Worm (Caenorhabditis elegans) whole organism, L2 larva: ENCODE measurements around the gene C29A12.22.

ENCODE experiments used
- C34F6.9 ChIP-seq: fragments of 150-350 bp; optimal IDR thresholded peaks from 2 replicates; lab custom pipeline; 2014; ENCODE audit warnings: missing biosample characterization, missing genetic modification characterization
- F13H6.1 ChIP-seq: sonication (generic microtip); optimal IDR thresholded peaks from 2 replicates; lab custom pipeline; 2016; ENCODE audit warnings: missing genetic modification characterization, missing compliant biosample characterization
- R02D3.7 ChIP-seq: fragments of 150-350 bp; optimal IDR thresholded peaks from 2 replicates; lab custom pipeline; 2014; ENCODE audit warnings: missing biosample characterization, missing genetic modification characterization
- Y55F3AM.14 ChIP-seq: fragments of 200-800 bp; sonication (Bioruptor generic); optimal IDR thresholded peaks from 2 replicates; lab custom pipeline; 2018; ENCODE audit warnings: mild to moderate bottlenecking, missing genetic modification characterization, missing compliant biosample characterization
- alr-1 ChIP-seq: fragments of 150-350 bp; optimal IDR thresholded peaks from 2 replicates; lab custom pipeline; 2014; ENCODE audit warnings: missing biosample characterization, missing genetic modification characterization
- aly-2 ChIP-seq: fragments of 150-350 bp; optimal IDR thresholded peaks from 2 replicates; lab custom pipeline; 2014; ENCODE audit warnings: missing biosample characterization, missing genetic modification characterization
- blmp-1 ChIP-seq: sonication (generic microtip); optimal IDR thresholded peaks from 2 replicates; lab custom pipeline; 2017; ENCODE audit warnings: missing genetic modification characterization, mild to moderate bottlenecking, missing compliant biosample characterization, antibody characterized with exemption, moderate library complexity; ENCODE audit not compliant: insufficient read depth
- ceh-16 ChIP-seq: fragments of 150-350 bp; optimal IDR thresholded peaks from 2 replicates; lab custom pipeline; 2014; ENCODE audit warnings: missing biosample characterization, missing genetic modification characterization
- ceh-82 ChIP-seq: fragments of 150-350 bp; optimal IDR thresholded peaks from 2 replicates; lab custom pipeline; 2014; ENCODE audit warnings: missing biosample characterization, missing genetic modification characterization
- crh-2 ChIP-seq: sonication (generic microtip); optimal IDR thresholded peaks from 2 replicates; lab custom pipeline; 2017; ENCODE audit warnings: missing biosample characterization, missing genetic modification characterization
- egl-27 ChIP-seq: sonication (generic microtip); optimal IDR thresholded peaks from 3 replicates; lab custom pipeline; 2017; ENCODE audit warnings: missing biosample characterization, missing genetic modification reagents, missing genetic modification characterization
- elt-1 ChIP-seq: fragments of 150-350 bp; optimal IDR thresholded peaks from 2 replicates; lab custom pipeline; 2014; ENCODE audit warnings: missing biosample characterization, missing genetic modification characterization
- elt-3 ChIP-seq: sonication (generic microtip); optimal IDR thresholded peaks from 2 replicates; lab custom pipeline; 2017; ENCODE audit warnings: missing biosample characterization, missing genetic modification characterization
- fos-1 ChIP-seq: fragments of 150-350 bp; optimal IDR thresholded peaks from 2 replicates; lab custom pipeline; 2014; ENCODE audit warnings: missing biosample characterization, missing genetic modification characterization
- gmeb-1 ChIP-seq: fragments of 150-350 bp; optimal IDR thresholded peaks from 2 replicates; lab custom pipeline; 2014; ENCODE audit warnings: missing biosample characterization, missing genetic modification characterization
- lin-11 ChIP-seq: fragments of 150-350 bp; sonication (generic microtip); optimal IDR thresholded peaks from 2 replicates; lab custom pipeline; 2014; ENCODE audit warnings: missing biosample characterization, missing genetic modification characterization, inconsistent platforms, mixed read lengths
- lin-39 ChIP-seq: fragments of 150-350 bp; optimal IDR thresholded peaks from 2 replicates; lab custom pipeline; 2014; ENCODE audit warnings: missing biosample characterization, missing genetic modification reagents, missing genetic modification characterization
- lsy-2 ChIP-seq, 2 experiments: fragments of 150-350 bp in 1 of 2; sonication (generic microtip) in 1 of 2; optimal IDR thresholded peaks; 2 replicates each; lab custom pipeline; 2014 to 2017; ENCODE audit warnings: missing biosample characterization in 2 of 2, missing genetic modification characterization in 2 of 2
- mbf-1 ChIP-seq: sonication (generic microtip); optimal IDR thresholded peaks from 2 replicates; lab custom pipeline; 2017; ENCODE audit warnings: missing biosample characterization, missing genetic modification characterization
- mdl-1 ChIP-seq, 2 experiments: fragments of 150-350 bp in 1 of 2; sonication (generic microtip) in 1 of 2; optimal IDR thresholded peaks; 2 replicates each; lab custom pipeline; 2017; ENCODE audit warnings: missing biosample characterization in 2 of 2, missing genetic modification characterization in 2 of 2
- nhr-10 ChIP-seq: sonication (generic microtip); optimal IDR thresholded peaks from 2 replicates; lab custom pipeline; 2017; ENCODE audit warnings: missing biosample characterization, missing genetic modification characterization
- nhr-129 ChIP-seq: fragments of 150-350 bp; optimal IDR thresholded peaks from 2 replicates; lab custom pipeline; 2014; ENCODE audit warnings: missing biosample characterization, missing genetic modification characterization
- nhr-21 ChIP-seq: fragments of 150-350 bp; optimal IDR thresholded peaks from 2 replicates; lab custom pipeline; 2014; ENCODE audit warnings: missing biosample characterization, missing genetic modification characterization
- nhr-23 ChIP-seq: fragments of 150-350 bp; optimal IDR thresholded peaks from 2 replicates; lab custom pipeline; 2014; ENCODE audit warnings: missing biosample characterization, missing genetic modification reagents, missing genetic modification characterization
- nhr-77 ChIP-seq: fragments of 150-350 bp; optimal IDR thresholded peaks from 2 replicates; lab custom pipeline; 2014; ENCODE audit warnings: missing biosample characterization, missing genetic modification characterization
- peb-1 ChIP-seq: fragments of 150-350 bp; optimal IDR thresholded peaks from 2 replicates; lab custom pipeline; 2014; ENCODE audit warnings: missing biosample characterization, missing genetic modification characterization
- sem-4 ChIP-seq: fragments of 150-350 bp; optimal IDR thresholded peaks from 2 replicates; lab custom pipeline; 2014; ENCODE audit warnings: missing biosample characterization, missing genetic modification reagents, missing genetic modification characterization
- sma-3 ChIP-seq: sonication (generic microtip); optimal IDR thresholded peaks from 2 replicates; lab custom pipeline; 2016; ENCODE audit warnings: missing genetic modification reagents, missing genetic modification characterization, missing compliant biosample characterization
- sma-9 ChIP-seq, 2 experiments: fragments of 150-350 bp in 1 of 2; sonication (generic microtip) in 1 of 2; optimal IDR thresholded peaks; 2 replicates each; lab custom pipeline; 2014 to 2016; ENCODE audit warnings: missing genetic modification characterization in 2 of 2, mild to moderate bottlenecking in 1 of 2, missing biosample characterization in 1 of 2, missing compliant biosample characterization in 1 of 2, missing genetic modification reagents in 1 of 2, moderate library complexity in 1 of 2
- snpc-4 ChIP-seq: fragments of 150-350 bp; optimal IDR thresholded peaks from 2 replicates; lab custom pipeline; 2014; ENCODE audit warnings: missing biosample characterization, missing genetic modification characterization
- unc-39 ChIP-seq: fragments of 150-350 bp; optimal IDR thresholded peaks from 2 replicates; lab custom pipeline; 2014; ENCODE audit warnings: missing biosample characterization, missing genetic modification characterization
- unc-55 ChIP-seq: fragments of 150-350 bp; sonication (generic microtip); optimal IDR thresholded peaks from 3 replicates; lab custom pipeline; 2014; ENCODE audit warnings: missing biosample characterization, missing genetic modification reagents, missing genetic modification characterization
- unc-62 ChIP-seq: fragments of 150-350 bp; optimal IDR thresholded peaks from 2 replicates; lab custom pipeline; 2014; ENCODE audit warnings: missing biosample characterization, missing genetic modification reagents, missing genetic modification characterization
- zag-1 ChIP-seq: fragments of 150-350 bp; optimal IDR thresholded peaks from 2 replicates; lab custom pipeline; 2014; ENCODE audit warnings: missing biosample characterization, missing genetic modification characterization
- ztf-1 ChIP-seq: fragments of 200-800 bp; sonication (Bioruptor generic); conservative IDR thresholded peaks from 2 replicates; pipeline ENCODE4 v1.3.6; 2022; ENCODE audit warnings: missing genetic modification characterization, missing compliant biosample characterization
- ztf-11 ChIP-seq: sonication (generic microtip); optimal IDR thresholded peaks from 2 replicates; lab custom pipeline; 2017; ENCODE audit warnings: missing biosample characterization, missing genetic modification characterization
- ztf-4 ChIP-seq: fragments of 150-350 bp; optimal IDR thresholded peaks from 2 replicates; lab custom pipeline; 2014; ENCODE audit warnings: missing biosample characterization, missing genetic modification characterization

Gene C29A12.22

DNA sequence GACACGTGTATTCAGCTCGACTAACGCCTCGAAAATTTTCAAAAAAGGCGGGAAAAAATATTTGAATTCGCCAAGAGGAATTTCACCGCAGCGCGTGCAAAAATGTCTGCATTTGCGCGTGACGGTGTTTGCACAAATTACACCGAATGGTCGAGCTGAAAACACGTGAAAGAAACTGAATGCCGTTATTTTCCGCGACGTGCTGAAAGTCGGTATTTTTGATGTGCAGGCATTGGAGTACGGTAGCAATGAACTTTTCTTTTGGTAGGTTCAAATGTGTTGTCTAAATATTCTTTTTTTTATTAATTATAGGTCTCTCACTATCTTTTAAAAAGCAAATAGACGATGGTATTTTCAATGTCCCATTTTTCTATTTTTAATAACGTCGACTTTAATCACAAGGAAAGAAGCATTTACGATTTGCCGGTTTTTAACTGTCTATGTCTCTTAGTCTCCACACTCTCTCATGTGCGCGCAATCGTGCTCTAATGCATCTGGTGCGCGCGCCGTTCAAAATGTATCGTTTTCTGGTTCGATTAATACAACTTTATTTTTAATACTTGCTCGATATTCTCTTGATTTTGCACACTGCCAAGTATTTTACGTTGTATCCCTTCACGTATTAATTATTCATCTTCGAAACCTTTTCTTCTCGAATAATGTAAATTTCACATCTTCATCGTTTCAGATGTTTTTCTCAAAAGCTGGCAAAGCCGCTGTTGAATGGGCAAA, 1.7 kb downstream of the C29A12.22 start, which contains the start of the genes C29A12.1 and lig-1:
TSS of gene C29A12.1 (minus strand) at position 63 of the 732 bp plus-strand sequence.
TSS of gene lig-1 (plus strand) at position 682 of the 732 bp plus-strand sequence.
- TF ChIP-seq C34F6.9 (tag; lab: Kevin White, UChicago) = peak; percentile 22
- TF ChIP-seq lsy-2 (tag; optimal IDR thresholded peaks at IDR 0.05; lab: Kevin White, UChicago) = peak in 1 of 2 experiments; percentile 36
- peak; percentile 41 for TF ChIP-seq gmeb-1 (tag; lab: Kevin White, UChicago)
- TF ChIP-seq unc-55 = peak; percentile 45
- no peak for TF ChIP-seq ceh-82
- TF ChIP-seq unc-39 = no peak
- no peak for TF ChIP-seq zag-1 (tag; lab: Kevin White, UChicago)
- TF ChIP-seq nhr-129 = peak; percentile 39
- TF ChIP-seq F13H6.1 (tag; lab: Kevin White, UChicago) = no peak
- no peak for TF ChIP-seq unc-62 (GFP tag; lab: Kevin White, UChicago)

- no peak for TF ChIP-seq ceh-16 (tag; lab: Kevin White, UChicago)
- no peak for TF ChIP-seq lsy-2 (tag; optimal IDR thresholded peaks at IDR 0.05; lab: Kevin White, UChicago)
- no peak for TF ChIP-seq elt-3 (tag; lab: Kevin White, UChicago)
- no peak for TF ChIP-seq blmp-1
- no peak for TF ChIP-seq Y55F3AM.14 (GFP tag; lab: Kevin White, UChicago)
- no peak for TF ChIP-seq nhr-21 (tag; lab: Kevin White, UChicago)
- no peak for TF ChIP-seq nhr-10 (tag; lab: Kevin White, UChicago)
- TF ChIP-seq sma-9 (GFP tag; optimal IDR thresholded peaks at IDR 0.05; lab: Kevin White, UChicago) = no peak
- no peak for TF ChIP-seq sma-9 (tag; optimal IDR thresholded peaks at IDR 0.05; lab: Kevin White, UChicago)
- no peak for TF ChIP-seq nhr-23 (tag; lab: Kevin White, UChicago)
- no peak for TF ChIP-seq lin-39 (tag; lab: Kevin White, UChicago)
- TF ChIP-seq alr-1 (tag; lab: Kevin White, UChicago) = no peak
- TF ChIP-seq, all 48 proteins: peak for 0
Measured at ce11 chrV:10814333-10814732, 2.5 kb downstream of the C29A12.22 start.

DNA sequence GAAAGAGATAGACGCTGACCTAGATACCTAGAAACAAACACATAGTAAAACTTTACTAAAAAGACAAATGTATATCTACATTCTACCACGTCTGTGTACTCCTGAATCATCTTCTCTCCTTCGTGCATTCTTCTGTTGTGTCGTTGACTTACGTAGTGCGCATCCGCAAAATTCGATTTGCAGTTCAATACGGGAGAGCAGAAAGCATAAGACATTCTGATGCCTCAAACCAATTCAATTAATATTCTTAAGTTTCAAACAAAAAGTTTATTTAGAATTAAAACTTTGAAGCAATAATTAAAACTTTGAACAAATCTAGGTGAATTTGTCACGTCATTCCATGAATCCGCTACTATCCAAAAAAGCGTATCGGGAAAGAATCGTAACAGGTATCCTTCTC, 5.0 kb downstream of the C29A12.22 start:
- TF ChIP-seq ztf-4 (tag; lab: Kevin White, UChicago) (no peak), unc-62 (GFP tag; lab: Kevin White, UChicago) (no peak), crh-2 (tag; lab: Kevin White, UChicago) (no peak), egl-27 (tag; lab: Kevin White, UChicago) (no peak), sem-4 (tag; lab: Kevin White, UChicago) (no peak), nhr-129 (no peak), R02D3.7 (tag; lab: Kevin White, UChicago) (no peak), fos-1 (tag; lab: Kevin White, UChicago) (no peak), C34F6.9 (tag; lab: Kevin White, UChicago) (no peak), peb-1 (no peak), nhr-10 (tag; lab: Kevin White, UChicago) (no peak), blmp-1 (no peak), gmeb-1 (tag; lab: Kevin White, UChicago) (no peak), mbf-1 (tag; lab: Kevin White, UChicago) (no peak), elt-1 (tag; lab: Kevin White, UChicago) (no peak), nhr-77 (tag; lab: Kevin White, UChicago) (no peak), ceh-82 (no peak), lin-11 (tag; lab: Kevin White, UChicago) (no peak), ztf-1 (GFP tag; lab: Robert Waterston, UW) (no peak), nhr-21 (tag; lab: Kevin White, UChicago) (no peak)

ce11 chrV:10818498-10818897, 6.6 kb downstream of the C29A12.22 start:
- TF ChIP-seq egl-27 (tag; lab: Kevin White, UChicago) (no peak), mdl-1 (tag; optimal IDR thresholded peaks at IDR 0.05; lab: Kevin White, UChicago) (no peak), nhr-10 (tag; lab: Kevin White, UChicago) (no peak), ztf-11 (tag; lab: Kevin White, UChicago) (no peak), ztf-1 (GFP tag; lab: Robert Waterston, UW) (no peak), peb-1 (no peak), zag-1 (tag; lab: Kevin White, UChicago) (no peak), mbf-1 (tag; lab: Kevin White, UChicago) (no peak), elt-1 (tag; lab: Kevin White, UChicago) (no peak), aly-2 (tag; lab: Kevin White, UChicago) (no peak), snpc-4 (tag; lab: Kevin White, UChicago) (no peak), sma-3 (GFP tag; lab: Kevin White, UChicago) (no peak), Y55F3AM.14 (GFP tag; lab: Kevin White, UChicago) (no peak), nhr-23 (tag; lab: Kevin White, UChicago) (no peak)
